Worm (Caenorhabditis elegans) whole organism, late embryonic: ENCODE results near the gene Y73F4A.3.
A peak's percentile ranks its signal among the peaks of the same experiment; 100 is the strongest.

Experiments
- C08G9.2 ChIP-seq: sonication (generic microtip); optimal IDR thresholded peaks from 2 replicates; lab custom pipeline; 2016; ENCODE audit warnings: mild to moderate bottlenecking, missing genetic modification characterization, moderate library complexity, missing compliant biosample characterization
- C38D4.7 ChIP-seq: fragments of 200-800 bp; sonication (Bioruptor generic); optimal IDR thresholded peaks from 2 replicates; lab custom pipeline; 2018; ENCODE audit warnings: mild to moderate bottlenecking, missing genetic modification characterization, moderate library complexity, missing compliant biosample characterization
- T23F11.4 ChIP-seq: fragments of 200-800 bp; sonication (Bioruptor generic); optimal IDR thresholded peaks from 2 replicates; lab custom pipeline; 2018; ENCODE audit warnings: mild to moderate bottlenecking, missing genetic modification characterization, missing compliant biosample characterization
- ahr-1 ChIP-seq: sonication (generic microtip); optimal IDR thresholded peaks from 2 replicates; lab custom pipeline; 2016; ENCODE audit warnings: missing genetic modification characterization, missing compliant biosample characterization
- ceh-14 ChIP-seq: sonication (generic microtip); optimal IDR thresholded peaks from 2 replicates; lab custom pipeline; 2016; ENCODE audit warnings: missing genotype, missing genetic modification characterization, missing compliant biosample characterization
- ceh-18 ChIP-seq: sonication (generic microtip); optimal IDR thresholded peaks from 2 replicates; lab custom pipeline; 2016; ENCODE audit warnings: missing genetic modification characterization, missing compliant biosample characterization
- ceh-19 ChIP-seq: fragments of 200-800 bp; sonication (Bioruptor generic); optimal IDR thresholded peaks from 2 replicates; lab custom pipeline; 2018; ENCODE audit warnings: mild to moderate bottlenecking, missing genetic modification characterization, missing compliant biosample characterization
- ceh-45 ChIP-seq: fragments of 200-800 bp; sonication (Bioruptor generic); IDR thresholded peaks from 2 replicates; pipeline ENCODE4 v1.3.6; 2022; ENCODE audit warnings: missing genetic modification reagents, missing genetic modification characterization, missing compliant biosample characterization
- ceh-48 ChIP-seq: sonication (generic microtip); optimal IDR thresholded peaks from 2 replicates; lab custom pipeline; 2016; ENCODE audit warnings: missing genetic modification characterization, inconsistent platforms, missing compliant biosample characterization
- ceh-6 ChIP-seq: fragments of 200-800 bp; sonication (Bioruptor generic); optimal IDR thresholded peaks from 2 replicates; lab custom pipeline; 2018; ENCODE audit warnings: mild to moderate bottlenecking, missing genetic modification characterization, missing compliant biosample characterization
- ceh-9 ChIP-seq: sonication (generic microtip); optimal IDR thresholded peaks from 2 replicates; lab custom pipeline; 2016; ENCODE audit warnings: mild to moderate bottlenecking, missing genetic modification characterization, inconsistent platforms, missing compliant biosample characterization
- dmd-4 ChIP-seq: sonication (generic microtip); optimal IDR thresholded peaks from 2 replicates; lab custom pipeline; 2016; ENCODE audit warnings: borderline replicate concordance, missing genetic modification characterization, missing compliant biosample characterization
- elt-4 ChIP-seq: sonication (generic microtip); optimal IDR thresholded peaks from 2 replicates; lab custom pipeline; 2016; ENCODE audit warnings: missing genetic modification characterization, missing compliant biosample characterization
- ets-4 ChIP-seq: sonication (generic microtip); optimal IDR thresholded peaks from 2 replicates; lab custom pipeline; 2016; ENCODE audit warnings: missing genetic modification characterization, missing compliant biosample characterization
- gmeb-2 ChIP-seq: sonication (generic microtip); optimal IDR thresholded peaks from 2 replicates; lab custom pipeline; 2016; ENCODE audit warnings: missing genetic modification characterization, inconsistent platforms, missing compliant biosample characterization
- hlh-15 ChIP-seq: sonication (generic microtip); optimal IDR thresholded peaks from 2 replicates; lab custom pipeline; 2016; ENCODE audit warnings: missing genetic modification characterization, missing compliant biosample characterization
- hlh-30 ChIP-seq: sonication (generic microtip); optimal IDR thresholded peaks from 2 replicates; lab custom pipeline; 2017; ENCODE audit warnings: antibody characterized with exemption, missing genetic modification characterization, missing compliant biosample characterization; ENCODE audit not compliant: insufficient read depth
- nfya-1 ChIP-seq: sonication (generic microtip); optimal IDR thresholded peaks from 2 replicates; lab custom pipeline; 2017; ENCODE audit warnings: missing genetic modification characterization, mild to moderate bottlenecking, missing compliant biosample characterization, antibody characterized with exemption, moderate library complexity
- nhr-11 ChIP-seq: fragments of 150-350 bp; optimal IDR thresholded peaks from 2 replicates; lab custom pipeline; 2014; ENCODE audit warnings: missing biosample characterization, missing genetic modification characterization
- pag-3 ChIP-seq: sonication (generic microtip); optimal IDR thresholded peaks from 2 replicates; lab custom pipeline; 2016; ENCODE audit warnings: missing compliant biosample characterization, missing genetic modification characterization, borderline replicate concordance
- pat-9 ChIP-seq: fragments of 200-800 bp; sonication (Bioruptor generic); optimal IDR thresholded peaks from 2 replicates; lab custom pipeline; 2018; ENCODE audit warnings: mild to moderate bottlenecking, missing genetic modification characterization, moderate library complexity, missing compliant biosample characterization
- pha-2 ChIP-seq: sonication (generic microtip); optimal IDR thresholded peaks from 2 replicates; lab custom pipeline; 2017; ENCODE audit warnings: mild to moderate bottlenecking, missing genetic modification characterization, missing compliant biosample characterization
- pqm-1 ChIP-seq: sonication (generic microtip); optimal IDR thresholded peaks from 2 replicates; lab custom pipeline; 2016; ENCODE audit warnings: missing genetic modification characterization, missing compliant biosample characterization
- pros-1 ChIP-seq: fragments of 150-350 bp; optimal IDR thresholded peaks from 2 replicates; lab custom pipeline; 2014; ENCODE audit warnings: missing biosample characterization, missing genetic modification reagents, missing genetic modification characterization
- rnt-1 ChIP-seq: sonication (generic microtip); optimal IDR thresholded peaks from 2 replicates; lab custom pipeline; 2016; ENCODE audit warnings: missing genetic modification characterization, missing compliant biosample characterization
- sox-4 ChIP-seq: sonication (generic microtip); optimal IDR thresholded peaks from 2 replicates; lab custom pipeline; 2017; ENCODE audit warnings: mild to moderate bottlenecking, missing genetic modification characterization, inconsistent platforms, missing compliant biosample characterization
- tbx-7 ChIP-seq: sonication (generic microtip); optimal IDR thresholded peaks from 2 replicates; lab custom pipeline; 2016; ENCODE audit warnings: missing genotype, missing genetic modification characterization, missing compliant biosample characterization
- ttx-3 ChIP-seq: sonication (generic microtip); optimal IDR thresholded peaks from 2 replicates; lab custom pipeline; 2016; ENCODE audit warnings: missing genetic modification reagents, missing genetic modification characterization, missing compliant biosample characterization
- unc-55 ChIP-seq: sonication (generic microtip); optimal IDR thresholded peaks from 2 replicates; lab custom pipeline; 2017; ENCODE audit warnings: missing biosample characterization, missing genetic modification reagents, missing genetic modification characterization
- unc-86 ChIP-seq: sonication (generic microtip); optimal IDR thresholded peaks from 2 replicates; lab custom pipeline; 2016; ENCODE audit warnings: missing genetic modification characterization, missing compliant biosample characterization

Y73F4A.3 gene

ce11 chrIV:9040393-9040792 lies at the start of gene Y73F4A.3:
Y73F4A.3 (minus strand) TSS chrIV:9040493.
- TF ChIP-seq ahr-1 (no peak), gmeb-2 (tag; lab: Kevin White, UChicago) (no peak), pat-9 (tag; lab: Kevin White, UChicago) (no peak), T23F11.4 (GFP tag; lab: Kevin White, UChicago) (no peak), ttx-3 (tag; lab: Kevin White, UChicago) (no peak)

ce11 chrIV:9088294-9088693 lies 48.0 kb upstream of the Y73F4A.3 start, which contains the start of gene msa-1:
msa-1 (plus strand) TSS chrIV:9088594.
- TF ChIP-seq rnt-1 (no peak), ceh-45 (GFP tag; lab: Robert Waterston, UW) (0 out of 2 replicates have a peak, but pooled peaks have one; percentile 14), dmd-4 (tag; lab: Kevin White, UChicago) (no peak), ceh-14 (no peak)

DNA sequence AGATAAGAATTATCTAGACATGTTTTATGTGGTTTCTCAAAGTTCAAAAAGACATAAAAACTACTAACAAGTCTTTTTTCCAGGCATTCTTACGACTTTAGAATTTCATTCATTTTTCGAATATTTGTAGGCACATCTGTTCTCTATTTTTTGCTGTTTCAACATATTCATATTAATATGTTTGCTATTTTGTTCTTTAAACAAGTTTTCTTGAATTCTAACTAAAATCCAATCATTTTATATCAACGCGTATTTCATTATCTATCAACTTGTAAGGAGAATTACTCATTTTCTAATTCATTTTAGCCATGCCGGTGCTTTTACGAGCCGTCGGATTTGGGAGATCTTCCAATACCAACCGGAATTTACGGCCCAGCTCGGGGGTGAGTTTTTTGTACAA lies 41.8 kb upstream of the Y73F4A.3 start, which contains the start of gene twk-8:
twk-8 (plus strand) TSS at position 301 of the 400 bp plus-strand sequence.
- no peak for TF ChIP-seq ahr-1
- no peak for TF ChIP-seq gmeb-2 (tag; lab: Kevin White, UChicago)
- no peak for TF ChIP-seq pqm-1 (tag; lab: Kevin White, UChicago)
- no peak for TF ChIP-seq ceh-48
- TF ChIP-seq elt-4 (tag; lab: Kevin White, UChicago) = no peak
- no peak for TF ChIP-seq ets-4 (tag; lab: Kevin White, UChicago)
- no peak for TF ChIP-seq tbx-7 (tag; lab: Kevin White, UChicago)
- no peak for TF ChIP-seq ttx-3 (tag; lab: Kevin White, UChicago)
- TF ChIP-seq hlh-15 (tag; lab: Kevin White, UChicago) = no peak
- no peak for TF ChIP-seq pat-9 (tag; lab: Kevin White, UChicago)
- no peak for TF ChIP-seq ceh-6 (GFP tag; lab: Kevin White, UChicago)

DNA sequence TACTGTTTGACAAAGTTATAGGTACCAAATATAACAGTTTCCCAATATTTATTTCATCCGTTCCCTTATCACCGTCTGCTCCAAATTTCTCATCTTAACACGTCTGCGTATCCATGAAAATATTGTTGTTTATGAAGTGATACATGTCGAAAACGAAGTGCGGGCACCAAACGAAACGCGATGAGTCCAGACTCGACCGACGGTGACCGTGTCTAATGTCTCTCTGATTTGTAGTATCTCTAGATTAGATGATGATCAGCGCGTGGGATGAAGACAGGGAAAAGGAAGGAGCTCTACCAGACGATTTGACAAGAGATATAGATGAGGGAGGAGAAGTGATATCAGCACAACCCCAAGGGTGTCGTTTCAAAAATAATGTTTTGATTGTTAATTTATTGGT lies 39.9 kb upstream of the Y73F4A.3 start:
- TF ChIP-seq ceh-19 = no peak
- peak; percentile 78 for TF ChIP-seq unc-55 (GFP tag; lab: Kevin White, UChicago)
- peak; percentile 68 for TF ChIP-seq ceh-18 (tag; lab: Kevin White, UChicago)

DNA sequence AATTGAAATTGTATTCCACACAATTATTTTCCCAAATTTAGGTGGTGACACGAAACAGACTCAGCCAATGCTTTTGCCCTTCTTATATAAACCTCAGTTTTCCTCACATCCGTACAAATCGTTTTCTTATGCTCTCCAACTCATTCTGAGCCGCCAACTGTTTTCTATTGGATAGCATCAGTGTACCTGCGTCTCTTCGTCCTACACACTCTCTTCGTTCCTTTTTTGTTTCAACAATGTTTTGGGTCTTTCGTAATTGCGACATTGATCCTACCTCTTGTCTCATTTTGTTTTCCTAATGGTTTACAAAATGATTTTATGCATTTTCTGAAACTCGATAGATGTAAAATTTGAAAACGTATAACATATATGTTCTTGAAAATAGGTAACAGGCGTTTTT lies 39.0 kb upstream of the Y73F4A.3 start:
- TF ChIP-seq nfya-1 = peak; percentile 19
- TF ChIP-seq pag-3 (tag; lab: Kevin White, UChicago) = no peak

DNA sequence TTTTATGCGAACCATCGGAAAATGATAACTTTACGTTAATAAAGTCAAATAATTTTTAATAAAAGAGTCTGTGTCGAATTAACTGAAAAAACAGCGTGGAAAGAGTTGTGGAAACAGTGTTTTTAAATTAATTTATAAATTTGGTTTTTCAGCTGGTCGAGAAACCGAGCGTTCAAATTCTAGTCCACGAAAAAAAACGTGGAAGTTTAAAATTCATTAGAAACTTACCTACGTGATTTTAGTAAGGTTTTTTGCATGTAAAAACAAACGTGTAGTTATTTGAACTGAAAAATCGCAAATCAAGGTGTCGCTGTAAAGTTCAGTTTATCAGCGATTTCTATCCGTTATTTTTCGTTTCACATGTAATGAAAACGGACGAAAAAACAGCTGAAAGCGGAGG lies 38.2 kb upstream of the Y73F4A.3 start, which contains the start of gene mans-4:
mans-4 (minus strand) TSS at position 101 of the 400 bp plus-strand sequence.
- TF ChIP-seq sox-4 (tag; lab: Kevin White, UChicago) (no peak), gmeb-2 (tag; lab: Kevin White, UChicago) (no peak), C38D4.7 (GFP tag; lab: Kevin White, UChicago) (no peak), ceh-9 (tag; lab: Kevin White, UChicago) (no peak), nhr-11 (no peak), pha-2 (tag; lab: Kevin White, UChicago) (no peak), hlh-15 (tag; lab: Kevin White, UChicago) (no peak), ceh-48 (no peak), pros-1 (no peak), unc-86 (tag; lab: Kevin White, UChicago) (no peak), C08G9.2 (no peak), hlh-30 (tag; lab: Kevin White, UChicago) (no peak)
- TF ChIP-seq, all 69 proteins: peak for 0
